Worm (Caenorhabditis elegans): ENCODE measurements around the gene nduf-2.2.
A peak's percentile ranks its signal among the peaks of the same experiment; 100 is the strongest.

Gene nduf-2.2

DNA sequence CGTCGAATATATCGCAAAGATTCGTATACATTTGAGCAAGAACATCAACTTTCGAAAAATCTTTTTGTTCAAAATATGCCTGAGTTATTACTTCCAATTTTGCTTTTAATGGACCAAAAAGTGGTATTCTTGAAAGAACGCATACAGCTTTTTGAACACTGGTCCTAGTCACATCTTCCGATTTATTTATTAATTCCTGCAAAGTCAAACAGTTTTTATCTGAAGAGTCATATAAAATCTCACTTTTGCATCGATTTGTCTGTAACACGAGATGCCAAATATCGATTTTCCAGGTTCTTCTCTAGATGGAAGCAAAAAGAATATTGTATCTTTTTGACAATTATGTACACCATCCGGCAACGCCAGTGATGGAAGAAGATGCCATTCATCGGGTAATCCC is 15.2 kb upstream of the nduf-2.2 start:
- TF ChIP-seq hlh-6 (tag; optimal IDR thresholded peaks at IDR 0.05) (no peak), C38D4.7 (GFP tag; optimal IDR thresholded peaks at IDR 0.05) (no peak), syd-9 (tag; optimal IDR thresholded peaks at IDR 0.05) (no peak), C08G9.2 (tag; optimal IDR thresholded peaks at IDR 0.05) (no peak), ref-2 (tag; optimal IDR thresholded peaks at IDR 0.05) (no peak), ceh-24 (tag; optimal IDR thresholded peaks at IDR 0.05) (no peak), lin-11 (tag; optimal IDR thresholded peaks at IDR 0.05) (no peak), gmeb-2 (tag; optimal IDR thresholded peaks at IDR 0.05) (no peak), ceh-14 (tag; optimal IDR thresholded peaks at IDR 0.05) (no peak), elt-2 (tag; optimal IDR thresholded peaks at IDR 0.05) (no peak), pax-1 (tag; optimal IDR thresholded peaks at IDR 0.05) (no peak), ahr-1 (tag; optimal IDR thresholded peaks at IDR 0.05) (no peak), unc-86 (tag; optimal IDR thresholded peaks at IDR 0.05) (no peak), ets-4 (tag; optimal IDR thresholded peaks at IDR 0.05) (no peak), che-1 (tag; optimal IDR thresholded peaks at IDR 0.05) (no peak), pat-9 (tag; optimal IDR thresholded peaks at IDR 0.05) (no peak), pag-3 (tag; optimal IDR thresholded peaks at IDR 0.05; ENCODE audit: borderline replicate concordance) (no peak), F13H6.1 (tag; optimal IDR thresholded peaks at IDR 0.05) (no peak)

ce11 chrIII:6450596-6450995 is 14.4 kb upstream of the nduf-2.2 start, which contains the start of gene T26A5.6:
TSS of gene T26A5.6 (minus strand) at chrIII:6450696.
- TF ChIP-seq fkh-10 (GFP tag; optimal IDR thresholded peaks at IDR 0.05) = no peak
- no peak for TF ChIP-seq ceh-18 (tag; optimal IDR thresholded peaks at IDR 0.05)
- no peak for TF ChIP-seq fax-1 (tag; optimal IDR thresholded peaks at IDR 0.05)
- no peak for TF ChIP-seq rnt-1 (tag; optimal IDR thresholded peaks at IDR 0.05)
- no peak for TF ChIP-seq che-1 (tag; optimal IDR thresholded peaks at IDR 0.05)
- no peak for TF ChIP-seq eyg-1 (tag; optimal IDR thresholded peaks at IDR 0.05)
- TF ChIP-seq ceh-31 (tag; optimal IDR thresholded peaks at IDR 0.05) = no peak

- TF ChIP-seq elt-4 (tag; optimal IDR thresholded peaks at IDR 0.05) = no peak
- no peak for TF ChIP-seq ztf-16 (tag; optimal IDR thresholded peaks at IDR 0.05)
- TF ChIP-seq ceh-6 (GFP tag; optimal IDR thresholded peaks at IDR 0.05) = no peak
- no peak for TF ChIP-seq syd-9 (tag; optimal IDR thresholded peaks at IDR 0.05)
- no peak for TF ChIP-seq nfya-1 (tag; optimal IDR thresholded peaks at IDR 0.05)
- no peak for TF ChIP-seq ceh-48 (tag; optimal IDR thresholded peaks at IDR 0.05)
- no peak for TF ChIP-seq eyg-1 (tag; optimal IDR thresholded peaks at IDR 0.05)
- no peak for TF ChIP-seq dmd-4 (tag; optimal IDR thresholded peaks at IDR 0.05; ENCODE audit: borderline replicate concordance)
- TF ChIP-seq madf-2 (tag; optimal IDR thresholded peaks at IDR 0.05) = no peak
- no peak for TF ChIP-seq C08G9.2 (tag; optimal IDR thresholded peaks at IDR 0.05)
Measured at ce11 chrIII:6452278-6452677, 12.7 kb upstream of the nduf-2.2 start, which contains the start of gene set-1. TSS of gene set-1 (minus strand) at chrIII:6452378.

- TF ChIP-seq unc-86 (tag; optimal IDR thresholded peaks at IDR 0.05) = no peak
- TF ChIP-seq ahr-1 (tag; optimal IDR thresholded peaks at IDR 0.05) = no peak
- no peak for TF ChIP-seq dve-1 (tag; optimal IDR thresholded peaks at IDR 0.05)
- TF ChIP-seq fkh-6 (tag; optimal IDR thresholded peaks at IDR 0.05) = no peak
- peak; percentile 81 for TF ChIP-seq hlh-30 (tag; optimal IDR thresholded peaks at IDR 0.05; ENCODE audit: insufficient read depth)
Measured at ce11 chrIII:6452683-6453082, 12.3 kb upstream of the nduf-2.2 start.

ce11 chrIII:6453665-6454064 is 11.4 kb upstream of the nduf-2.2 start:
- TF ChIP-seq fax-1 (tag; optimal IDR thresholded peaks at IDR 0.05) (peak; percentile 40), ceh-9 (tag; optimal IDR thresholded peaks at IDR 0.05) (no peak), dmd-4 (tag; optimal IDR thresholded peaks at IDR 0.05; ENCODE audit: borderline replicate concordance) (no peak), tbx-2 (tag; optimal IDR thresholded peaks at IDR 0.05) (peak; percentile 78), rnt-1 (tag; optimal IDR thresholded peaks at IDR 0.05) (peak; percentile 41), ceh-18 (tag; optimal IDR thresholded peaks at IDR 0.05) (peak; percentile 64), mec-3 (tag; optimal IDR thresholded peaks at IDR 0.05; ENCODE audit: borderline replicate concordance) (no peak), pha-4 (tag; optimal IDR thresholded peaks at IDR 0.05) (no peak), pha-2 (tag; optimal IDR thresholded peaks at IDR 0.05) (peak; percentile 17), hlh-13 (GFP tag; optimal IDR thresholded peaks at IDR 0.05) (peak; percentile 51), nfya-1 (tag; optimal IDR thresholded peaks at IDR 0.05) (peak; percentile 83), hlh-8 (tag; optimal IDR thresholded peaks at IDR 0.05) (peak; percentile 11), sox-4 (tag; optimal IDR thresholded peaks at IDR 0.05) (peak; percentile 60), fkh-10 (GFP tag; optimal IDR thresholded peaks at IDR 0.05) (no peak), madf-2 (tag; optimal IDR thresholded peaks at IDR 0.05) (peak; percentile 41), hlh-30 (tag; optimal IDR thresholded peaks at IDR 0.05; ENCODE audit: insufficient read depth) (peak; percentile 41), ahr-1 (tag; optimal IDR thresholded peaks at IDR 0.05) (no peak), nhr-232 (tag; optimal IDR thresholded peaks at IDR 0.05) (peak; percentile 28), K09A11.1 (tag; optimal IDR thresholded peaks at IDR 0.05; ENCODE audit: insufficient read depth) (peak; percentile 19), pax-1 (tag; optimal IDR thresholded peaks at IDR 0.05) (no peak), hlh-15 (tag; optimal IDR thresholded peaks at IDR 0.05) (peak; percentile 5)

All from whole organism, late embryonic.